Worm (Caenorhabditis elegans) whole organism, young adult: Measurements from ENCODE around the gene C28D4.10.

Experiments
- B0261.1 ChIP-seq: sonication (generic microtip); optimal IDR thresholded peaks from 2 replicates; lab custom pipeline; 2016; ENCODE audit warnings: mild to moderate bottlenecking, missing genetic modification characterization, moderate library complexity, missing compliant biosample characterization
- C06A6.2 ChIP-seq: fragments of 200-800 bp; sonication (Bioruptor generic); conservative IDR thresholded peaks from 2 replicates; pipeline ENCODE4 v1.3.6; 2022; ENCODE audit warnings: missing genetic modification characterization, missing compliant biosample characterization
- D2030.7 ChIP-seq: fragments of 200-800 bp; sonication (Bioruptor generic); IDR thresholded peaks from 2 replicates; pipeline ENCODE4 v1.3.6; 2022; ENCODE audit warnings: missing genetic modification reagents, missing genetic modification characterization, missing compliant biosample characterization
- K11D2.4 ChIP-seq: fragments of 200-800 bp; sonication (Bioruptor generic); IDR thresholded peaks from 2 replicates; pipeline ENCODE4 v1.3.6; 2022; ENCODE audit warnings: missing genetic modification reagents, missing genetic modification characterization, missing compliant biosample characterization
- Y67H2A.10 ChIP-seq: fragments of 200-800 bp; sonication (Bioruptor generic); conservative IDR thresholded peaks from 2 replicates; pipeline ENCODE4 v1.3.6; 2022; ENCODE audit warnings: missing genetic modification reagents, missing genetic modification characterization, missing compliant biosample characterization
- Y79H2A.3 ChIP-seq: fragments of 200-800 bp; sonication (Bioruptor generic); conservative IDR thresholded peaks from 2 replicates; pipeline ENCODE4 v1.3.6; 2022; ENCODE audit warnings: missing genetic modification reagents, missing genetic modification characterization, missing compliant biosample characterization
- ZK185.1 ChIP-seq: sonication (generic microtip); optimal IDR thresholded peaks from 2 replicates; lab custom pipeline; 2016; ENCODE audit warnings: mild to moderate bottlenecking, missing genetic modification characterization, missing compliant biosample characterization; ENCODE audit not compliant: poor library complexity, severe bottlenecking
- akir-1 ChIP-seq: fragments of 200-800 bp; sonication (Bioruptor generic); optimal IDR thresholded peaks from 2 replicates; lab custom pipeline; 2018; ENCODE audit warnings: mild to moderate bottlenecking, missing genetic modification characterization, moderate library complexity, missing compliant biosample characterization
- ama-1 ChIP-seq, 3 experiments: fragments of 150-350 bp in 1 of 3; sonication (generic microtip) in 2 of 3; optimal IDR thresholded peaks; 2 replicates each; lab custom pipeline; 2014 to 2018; ENCODE audit warnings: missing biosample characterization in 2 of 3, missing genetic modification characterization in 2 of 3, missing genetic modification reagents in 2 of 3
- aptf-2 ChIP-seq: fragments of 200-800 bp; sonication (Bioruptor generic); conservative IDR thresholded peaks from 2 replicates; pipeline ENCODE4 v1.3.6; 2022; ENCODE audit warnings: missing genetic modification reagents, missing genetic modification characterization, missing compliant biosample characterization
- attf-6 ChIP-seq: fragments of 200-800 bp; sonication (Bioruptor generic); IDR thresholded peaks from 2 replicates; pipeline ENCODE4 v1.3.6; 2022; ENCODE audit warnings: missing genetic modification reagents, missing genetic modification characterization, missing compliant biosample characterization
- cebp-2 ChIP-seq: fragments of 200-800 bp; sonication (Bioruptor generic); IDR thresholded peaks from 2 replicates; pipeline ENCODE4 v1.3.6; 2022; ENCODE audit warnings: missing genetic modification characterization, missing compliant biosample characterization
- ceh-100 ChIP-seq: fragments of 200-800 bp; sonication (Bioruptor generic); IDR thresholded peaks from 2 replicates; pipeline ENCODE4 v1.3.6; 2022; ENCODE audit warnings: missing genetic modification reagents, missing genetic modification characterization, missing compliant biosample characterization
- dpff-1 ChIP-seq: sonication (generic microtip); optimal IDR thresholded peaks from 2 replicates; lab custom pipeline; 2017; ENCODE audit warnings: mild to moderate bottlenecking, missing genetic modification characterization, missing compliant biosample characterization
- dpl-1 ChIP-seq: fragments of 150-350 bp; optimal IDR thresholded peaks from 2 replicates; lab custom pipeline; 2014; ENCODE audit warnings: missing biosample characterization, missing genetic modification reagents, missing genetic modification characterization
- efl-1 ChIP-seq: fragments of 150-350 bp; optimal IDR thresholded peaks from 2 replicates; lab custom pipeline; 2014; ENCODE audit warnings: missing biosample characterization, missing genetic modification reagents, missing genetic modification characterization
- fkh-3 ChIP-seq: sonication (generic microtip); optimal IDR thresholded peaks from 2 replicates; lab custom pipeline; 2016; ENCODE audit warnings: mild to moderate bottlenecking, missing genetic modification characterization, missing compliant biosample characterization
- him-1 ChIP-seq: sonication (generic microtip); optimal IDR thresholded peaks from 2 replicates; lab custom pipeline; 2016; ENCODE audit warnings: missing genotype, missing genetic modification reagents, missing genetic modification characterization, missing compliant biosample characterization
- hmg-1.2 ChIP-seq: fragments of 200-800 bp; sonication (Bioruptor generic); IDR thresholded peaks from 2 replicates; pipeline ENCODE4 v1.3.6; 2022; ENCODE audit warnings: missing genetic modification reagents, missing genetic modification characterization, missing compliant biosample characterization
- lag-1 ChIP-seq: fragments of 200-800 bp; sonication (Bioruptor generic); IDR thresholded peaks from 2 replicates; pipeline ENCODE4 v1.3.6; 2022; ENCODE audit warnings: missing genetic modification reagents, missing genetic modification characterization, missing compliant biosample characterization
- let-607 ChIP-seq, 2 experiments: fragments of 200-800 bp in 1 of 2; sonication (Bioruptor generic) in 1 of 2; sonication (generic microtip) in 1 of 2; optimal IDR thresholded peaks; 2 replicates each; lab custom pipeline; 2016 to 2018; ENCODE audit warnings: mild to moderate bottlenecking in 2 of 2, missing compliant biosample characterization in 2 of 2, missing genetic modification characterization in 2 of 2, moderate library complexity in 2 of 2, missing genotype in 1 of 2
- lin-26 ChIP-seq: fragments of 200-800 bp; sonication (Bioruptor generic); IDR thresholded peaks from 2 replicates; pipeline ENCODE4 v1.3.6; 2022; ENCODE audit warnings: missing genetic modification reagents, missing genetic modification characterization, missing compliant biosample characterization
- lin-35 ChIP-seq, 3 experiments: fragments of 150-350 bp in 2 of 3; sonication (generic microtip) in 1 of 3; optimal IDR thresholded peaks; 2 replicates each; lab custom pipeline; 2014 to 2018; ENCODE audit warnings: missing biosample characterization in 3 of 3, missing genetic modification characterization in 3 of 3, missing genetic modification reagents in 3 of 3
- lin-40 ChIP-seq: sonication (generic microtip); optimal IDR thresholded peaks from 2 replicates; lab custom pipeline; 2016; ENCODE audit warnings: missing genetic modification characterization, mild to moderate bottlenecking, missing compliant biosample characterization, missing genotype, missing genetic modification reagents
- lin-54 ChIP-seq: fragments of 200-800 bp; sonication (Bioruptor generic); optimal IDR thresholded peaks from 2 replicates; lab custom pipeline; 2018; ENCODE audit warnings: mild to moderate bottlenecking, missing genetic modification characterization, missing compliant biosample characterization
- lsl-1 ChIP-seq: fragments of 200-800 bp; sonication (Bioruptor generic); optimal IDR thresholded peaks from 2 replicates; lab custom pipeline; 2018; ENCODE audit warnings: mild to moderate bottlenecking, missing genetic modification characterization, moderate library complexity, missing compliant biosample characterization
- madf-6 ChIP-seq: fragments of 200-800 bp; sonication (Bioruptor generic); IDR thresholded peaks from 2 replicates; pipeline ENCODE4 v1.3.6; 2022; ENCODE audit warnings: missing genetic modification reagents, missing genetic modification characterization, missing compliant biosample characterization
- mel-28 ChIP-seq: sonication (generic microtip); optimal IDR thresholded peaks from 2 replicates; lab custom pipeline; 2016; ENCODE audit warnings: borderline replicate concordance, mild to moderate bottlenecking, missing genetic modification characterization, missing compliant biosample characterization
- nfya-1 ChIP-seq: sonication (generic microtip); optimal IDR thresholded peaks from 2 replicates; lab custom pipeline; 2017; ENCODE audit warnings: antibody characterized with exemption, missing compliant biosample characterization, missing genetic modification characterization, borderline replicate concordance; ENCODE audit not compliant: insufficient read depth
- nfyb-1 ChIP-seq: fragments of 200-800 bp; sonication (Bioruptor generic); IDR thresholded peaks from 2 replicates; pipeline ENCODE4 v1.3.6; 2022; ENCODE audit warnings: missing genetic modification reagents, missing genetic modification characterization, missing compliant biosample characterization
- nhr-80 ChIP-seq: sonication (generic microtip); optimal IDR thresholded peaks from 2 replicates; lab custom pipeline; 2016; ENCODE audit warnings: missing genetic modification characterization, missing compliant biosample characterization
- pbrm-1 ChIP-seq: fragments of 200-800 bp; sonication (Bioruptor generic); IDR thresholded peaks from 2 replicates; pipeline ENCODE4 v1.3.6; 2022; ENCODE audit warnings: missing genetic modification reagents, missing genetic modification characterization, missing compliant biosample characterization
- rcor-1 ChIP-seq: fragments of 200-800 bp; sonication (Bioruptor generic); IDR thresholded peaks from 2 replicates; pipeline ENCODE4 v1.3.6; 2022; ENCODE audit warnings: missing genetic modification reagents, missing genetic modification characterization, missing compliant biosample characterization
- snpc-1.1 ChIP-seq: sonication (generic microtip); optimal IDR thresholded peaks from 2 replicates; lab custom pipeline; 2017; ENCODE audit warnings: missing genetic modification characterization, mild to moderate bottlenecking, missing compliant biosample characterization, antibody characterized with exemption, moderate library complexity, missing genotype, missing genetic modification reagents; ENCODE audit not compliant: insufficient read depth
- snpc-1.3 ChIP-seq: sonication (generic microtip); optimal IDR thresholded peaks from 2 replicates; lab custom pipeline; 2017; ENCODE audit warnings: missing genetic modification characterization, mild to moderate bottlenecking, missing compliant biosample characterization, antibody characterized with exemption, moderate library complexity, missing genotype, missing genetic modification reagents; ENCODE audit not compliant: insufficient read depth
- snpc-3.4 ChIP-seq: sonication (generic microtip); optimal IDR thresholded peaks from 2 replicates; lab custom pipeline; 2017; ENCODE audit warnings: missing genetic modification characterization, mild to moderate bottlenecking, missing compliant biosample characterization, antibody characterized with exemption, moderate library complexity, missing genotype, missing genetic modification reagents
- snpc-4 ChIP-seq, 5 experiments: fragments of 150-350 bp in 1 of 5; sonication (generic microtip) in 4 of 5; optimal IDR thresholded peaks; 2 replicates each; lab custom pipeline; 2014 to 2018; ENCODE audit warnings: missing genetic modification characterization in 5 of 5, missing biosample characterization in 3 of 5, antibody characterized with exemption in 2 of 5, mild to moderate bottlenecking in 2 of 5, missing compliant biosample characterization in 2 of 5, missing genotype in 2 of 5, moderate library complexity in 2 of 5, missing genetic modification reagents in 1 of 5
- tbp1 ChIP-seq: fragments of 200-800 bp; sonication (Bioruptor generic); optimal IDR thresholded peaks from 2 replicates; lab custom pipeline; 2018; ENCODE audit warnings: mild to moderate bottlenecking, missing genetic modification characterization, missing compliant biosample characterization
- unc-130 ChIP-seq: sonication (generic microtip); optimal IDR thresholded peaks from 2 replicates; lab custom pipeline; 2016; ENCODE audit warnings: missing genetic modification reagents, missing genetic modification characterization, missing compliant biosample characterization
- unc-62 ChIP-seq: fragments of 150-350 bp; optimal IDR thresholded peaks from 2 replicates; lab custom pipeline; 2014; ENCODE audit warnings: missing biosample characterization, missing genetic modification reagents, missing genetic modification characterization
- zim-3 ChIP-seq: sonication (generic microtip); optimal IDR thresholded peaks from 2 replicates; lab custom pipeline; 2017; ENCODE audit warnings: mild to moderate bottlenecking, missing genetic modification characterization, moderate library complexity, missing compliant biosample characterization
- ztf-26 ChIP-seq: sonication (generic microtip); optimal IDR thresholded peaks from 2 replicates; lab custom pipeline; 2017; ENCODE audit warnings: missing genetic modification characterization, missing compliant biosample characterization
- ztf-28 ChIP-seq: fragments of 200-800 bp; sonication (Bioruptor generic); IDR thresholded peaks from 2 replicates; pipeline ENCODE4 v1.3.6; 2022; ENCODE audit warnings: missing genetic modification reagents, missing genetic modification characterization, missing compliant biosample characterization
- ztf-3 ChIP-seq: fragments of 200-800 bp; sonication (Bioruptor generic); optimal IDR thresholded peaks from 2 replicates; lab custom pipeline; 2018; ENCODE audit warnings: mild to moderate bottlenecking, missing genetic modification characterization, missing compliant biosample characterization

The C28D4.10 gene

ce11 chrIV:9773441-9773840 lies 35.1 kb downstream of the C28D4.10 start:
- TF ChIP-seq ztf-3 (GFP tag; lab: Kevin White, UChicago) = no peak
- no peak for TF ChIP-seq cebp-2
- no peak for TF ChIP-seq tbp1 (GFP tag; lab: Kevin White, UChicago)
- no peak for TF ChIP-seq K11D2.4 (GFP tag; lab: Robert Waterston, UW)
- TF ChIP-seq Y67H2A.10 (GFP tag; lab: Robert Waterston, UW) = no peak
- TF ChIP-seq lin-40 = no peak
- no peak for TF ChIP-seq ztf-26 (tag; lab: Kevin White, UChicago)
- no peak for TF ChIP-seq mel-28 (tag; lab: Kevin White, UChicago)
- TF ChIP-seq lin-26 (GFP tag; lab: Robert Waterston, UW) = no peak
- TF ChIP-seq C06A6.2 (GFP tag; lab: Robert Waterston, UW) = no peak
- TF ChIP-seq lsl-1 (GFP tag; lab: Kevin White, UChicago) = no peak
- TF ChIP-seq nhr-80 (tag; lab: Kevin White, UChicago) = no peak
- no peak for TF ChIP-seq unc-62
- no peak for TF ChIP-seq dpff-1 (tag; lab: Kevin White, UChicago)
- TF ChIP-seq akir-1 (GFP tag; lab: Kevin White, UChicago) = no peak
- TF ChIP-seq aptf-2 (GFP tag; lab: Robert Waterston, UW) = no peak

- TF ChIP-seq ama-1 (optimal IDR thresholded peaks at IDR 0.05; lab: Kevin White, UChicago) (no peak), ama-1 (GFP tag; optimal IDR thresholded peaks at IDR 0.05; lab: Kevin White, UChicago) (no peak), lag-1 (GFP tag; lab: Robert Waterston, UW) (no peak), C06A6.2 (GFP tag; lab: Robert Waterston, UW) (no peak), lin-54 (GFP tag; lab: Kevin White, UChicago) (peak; percentile 58), pbrm-1 (GFP tag; lab: Robert Waterston, UW) (no peak), nfya-1 (no peak), zim-3 (tag; lab: Kevin White, UChicago) (no peak), lin-35 (GFP tag; optimal IDR thresholded peaks at IDR 0.05; lab: Kevin White, UChicago) (peak in 1 of 3 experiments; percentile 83), dpl-1 (GFP tag; lab: Kevin White, UChicago) (peak; percentile 60), fkh-3 (no peak), nhr-80 (tag; lab: Kevin White, UChicago) (no peak), snpc-4 (GFP tag; optimal IDR thresholded peaks at IDR 0.05; lab: Kevin White, UChicago) (no peak), snpc-4 (tag; optimal IDR thresholded peaks at IDR 0.05; lab: Kevin White, UChicago) (peak in 1 of 4 experiments; percentile 26), snpc-1.3 (tag; lab: Kevin White, UChicago) (no peak), attf-6 (GFP tag; lab: Robert Waterston, UW) (no peak), ZK185.1 (tag; lab: Kevin White, UChicago) (no peak), madf-6 (GFP tag; lab: Robert Waterston, UW) (0 out of 2 replicates have a peak, but pooled peaks have one; percentile 27), efl-1 (GFP tag; lab: Kevin White, UChicago) (peak; percentile 46), nfyb-1 (GFP tag; lab: Robert Waterston, UW) (no peak), B0261.1 (tag; lab: Kevin White, UChicago) (no peak), let-607 (tag; optimal IDR thresholded peaks at IDR 0.05; lab: Kevin White, UChicago) (no peak)
Observed at ce11 chrIV:9777535-9777934, 39.2 kb downstream of the C28D4.10 start, which contains the start of gene sna-2. Gene sna-2 (minus strand): TSS chrIV:9777634.

ce11 chrIV:9778016-9778415 lies 39.7 kb downstream of the C28D4.10 start, which contains the start of gene T13F2.6:
Gene T13F2.6 (plus strand): TSS chrIV:9778321.
- TF ChIP-seq ceh-100 (GFP tag; lab: Robert Waterston, UW) (peak; percentile 56), Y79H2A.3 (0 out of 2 replicates have a peak, but pooled peaks have one; percentile 73), snpc-3.4 (tag; lab: Kevin White, UChicago) (peak; percentile 80), D2030.7 (GFP tag; lab: Robert Waterston, UW) (peak; percentile 94), rcor-1 (peak; percentile 88), him-1 (peak; percentile 55), unc-130 (peak; percentile 73), ztf-28 (no peak), snpc-1.1 (tag; lab: Kevin White, UChicago) (peak; percentile 57), hmg-1.2 (peak; percentile 64; the same call in 1 of the 2 replicates), snpc-4 (GFP tag; optimal IDR thresholded peaks at IDR 0.05; lab: Kevin White, UChicago) (peak; percentile 74), snpc-4 (tag; optimal IDR thresholded peaks at IDR 0.05; lab: Kevin White, UChicago) (peak; percentile 9 to 83 (median 62)), pbrm-1 (GFP tag; lab: Robert Waterston, UW) (peak; percentile 79)
